Worm (Caenorhabditis elegans) whole organism, L3 larva: ENCODE measurements around the gene F14D12.1.

ENCODE experiments used
- R02D3.7 ChIP-seq: fragments of 150-350 bp; optimal IDR thresholded peaks from 2 replicates; lab custom pipeline; 2014; ENCODE audit warnings: missing biosample characterization, missing genetic modification characterization
- ceh-28 ChIP-seq: fragments of 150-350 bp; optimal IDR thresholded peaks from 2 replicates; lab custom pipeline; 2014; ENCODE audit warnings: missing biosample characterization, missing genetic modification reagents, missing genetic modification characterization
- nhr-11 ChIP-seq: fragments of 150-350 bp; optimal IDR thresholded peaks from 2 replicates; lab custom pipeline; 2014; ENCODE audit warnings: missing biosample characterization, missing genetic modification characterization
- pha-4 ChIP-seq: fragments of 150-350 bp; optimal IDR thresholded peaks from 2 replicates; lab custom pipeline; 2014; ENCODE audit warnings: missing biosample characterization, missing genetic modification reagents, missing genetic modification characterization
- skn-1 ChIP-seq: fragments of 150-350 bp; optimal IDR thresholded peaks from 2 replicates; lab custom pipeline; 2014; ENCODE audit warnings: missing biosample characterization, missing genetic modification characterization
- tbx-2 ChIP-seq: sonication (generic microtip); optimal IDR thresholded peaks from 2 replicates; lab custom pipeline; 2016; ENCODE audit warnings: mild to moderate bottlenecking, missing genetic modification characterization, missing compliant biosample characterization

ce11 chrX:5616000-5616399, 12.4 kb downstream of the F14D12.1 start:
- TF ChIP-seq nhr-11 (tag; lab: Kevin White, UChicago): no peak
- no peak for TF ChIP-seq skn-1 (tag; lab: Kevin White, UChicago)
- TF ChIP-seq ceh-28 (tag; lab: Kevin White, UChicago): no peak
- no peak for TF ChIP-seq R02D3.7 (tag; lab: Kevin White, UChicago)
- TF ChIP-seq tbx-2 (tag; lab: Kevin White, UChicago): no peak
- no peak for TF ChIP-seq pha-4
